Worm (Caenorhabditis elegans) whole organism, L4/young adult: Measurements from ENCODE around the gene C15B12.8.

Source experiments
- W03F9.2 ChIP-seq: fragments of 150-350 bp; optimal IDR thresholded peaks from 2 replicates; lab custom pipeline; 2014; ENCODE audit warnings: missing biosample characterization, missing genetic modification characterization
- dao-5 ChIP-seq: sonication (generic microtip); optimal IDR thresholded peaks from 2 replicates; lab custom pipeline; 2016; ENCODE audit warnings: missing genotype, missing genetic modification characterization, moderate library complexity, missing compliant biosample characterization
- him-1 ChIP-seq: sonication (generic microtip); optimal IDR thresholded peaks from 2 replicates; lab custom pipeline; 2016; ENCODE audit warnings: missing genotype, missing genetic modification reagents, missing genetic modification characterization, missing compliant biosample characterization

The C15B12.8 gene

DNA sequence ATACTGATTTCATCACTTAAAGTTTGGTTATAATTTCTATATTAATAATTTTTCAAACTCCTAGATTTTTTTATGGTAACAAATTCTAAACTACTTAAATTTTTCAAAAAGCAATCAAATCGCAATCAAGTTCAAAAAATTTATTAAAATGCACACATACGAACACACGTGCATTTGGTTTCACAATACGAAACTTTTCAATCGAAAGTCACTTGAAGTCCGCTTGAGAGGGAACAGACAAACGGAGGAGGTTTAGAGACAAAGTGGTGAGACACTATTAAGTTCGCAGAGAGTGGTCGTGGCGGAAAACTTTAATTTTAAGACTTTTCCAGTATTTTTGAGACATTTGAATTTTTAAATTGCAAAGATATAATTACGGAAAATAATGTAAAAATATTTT, 31.6 kb downstream of the C15B12.8 start, which contains the start of gene glr-8:
glr-8 (plus strand) TSS at position 319 of the 400 bp plus-strand sequence.
- TF ChIP-seq dao-5 (tag; lab: Kevin White, UChicago) (no peak), him-1 (tag; lab: Kevin White, UChicago) (no peak), W03F9.2 (tag; lab: Kevin White, UChicago) (no peak)

- no peak for TF ChIP-seq him-1 (tag; lab: Kevin White, UChicago)
- no peak for TF ChIP-seq dao-5 (tag; lab: Kevin White, UChicago)
- no peak for TF ChIP-seq W03F9.2 (tag; lab: Kevin White, UChicago)
Measured at ce11 chrX:6507734-6508133, 33.7 kb downstream of the C15B12.8 start.

- TF ChIP-seq dao-5 (tag; lab: Kevin White, UChicago), result no peak
- no peak for TF ChIP-seq him-1 (tag; lab: Kevin White, UChicago)
- TF ChIP-seq W03F9.2 (tag; lab: Kevin White, UChicago), result no peak
Measured at ce11 chrX:6509813-6510212, 35.7 kb downstream of the C15B12.8 start.

DNA sequence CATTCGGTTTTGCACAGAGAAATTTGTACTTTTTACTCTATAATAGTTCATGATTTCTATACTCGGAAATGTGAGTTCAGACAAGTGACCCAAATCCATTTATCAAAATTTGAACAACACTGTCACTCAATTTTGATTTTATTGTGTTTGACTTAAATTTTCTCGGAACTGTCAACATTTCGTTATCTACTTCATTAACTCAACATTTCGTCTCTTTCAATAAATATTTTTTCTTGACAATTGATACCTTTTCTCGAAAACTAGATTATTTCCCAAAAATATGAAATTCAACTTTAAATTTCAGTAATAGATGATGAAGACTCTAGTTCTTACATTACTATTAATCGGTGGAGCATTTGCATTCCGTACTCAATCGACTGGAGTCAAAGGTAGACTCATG, 36.6 kb downstream of the C15B12.8 start, which contains the start of gene ttr-36:
ttr-36 (plus strand) TSS at position 301 of the 400 bp plus-strand sequence.
- TF ChIP-seq him-1 (tag; lab: Kevin White, UChicago) (no peak), W03F9.2 (tag; lab: Kevin White, UChicago) (no peak), dao-5 (tag; lab: Kevin White, UChicago) (no peak)

DNA sequence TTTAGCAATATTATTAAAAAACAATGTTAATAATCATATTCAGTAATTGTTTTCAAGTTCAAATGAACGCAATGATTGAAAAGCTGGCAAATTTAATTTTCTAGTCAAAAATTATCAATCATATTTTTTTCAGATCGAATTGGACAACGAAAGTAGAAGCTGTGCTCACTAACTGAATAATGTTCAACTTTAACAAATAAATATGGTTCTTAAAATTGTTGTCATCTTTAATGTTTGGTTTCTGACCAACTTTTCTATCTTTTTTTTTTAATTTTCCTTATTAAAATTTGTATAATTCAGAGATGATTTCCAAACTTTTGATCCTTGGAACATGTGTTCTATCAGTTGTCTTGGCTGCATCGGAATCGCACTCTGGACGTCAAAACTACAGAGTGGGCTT, 37.9 kb downstream of the C15B12.8 start, which contains the start of gene ttr-35:
ttr-35 (plus strand) TSS at position 301 of the 400 bp plus-strand sequence.
- no peak for TF ChIP-seq him-1 (tag; lab: Kevin White, UChicago)
- no peak for TF ChIP-seq dao-5 (tag; lab: Kevin White, UChicago)

ce11 chrX:6514466-6514865, 40.4 kb downstream of the C15B12.8 start:
- TF ChIP-seq W03F9.2 (tag; lab: Kevin White, UChicago) (no peak), dao-5 (tag; lab: Kevin White, UChicago) (no peak), him-1 (tag; lab: Kevin White, UChicago) (no peak)

- TF ChIP-seq dao-5 (tag; lab: Kevin White, UChicago) (no peak), him-1 (tag; lab: Kevin White, UChicago) (no peak), W03F9.2 (tag; lab: Kevin White, UChicago) (no peak)
Measured at ce11 chrX:6515267-6515666, 41.2 kb downstream of the C15B12.8 start.

DNA sequence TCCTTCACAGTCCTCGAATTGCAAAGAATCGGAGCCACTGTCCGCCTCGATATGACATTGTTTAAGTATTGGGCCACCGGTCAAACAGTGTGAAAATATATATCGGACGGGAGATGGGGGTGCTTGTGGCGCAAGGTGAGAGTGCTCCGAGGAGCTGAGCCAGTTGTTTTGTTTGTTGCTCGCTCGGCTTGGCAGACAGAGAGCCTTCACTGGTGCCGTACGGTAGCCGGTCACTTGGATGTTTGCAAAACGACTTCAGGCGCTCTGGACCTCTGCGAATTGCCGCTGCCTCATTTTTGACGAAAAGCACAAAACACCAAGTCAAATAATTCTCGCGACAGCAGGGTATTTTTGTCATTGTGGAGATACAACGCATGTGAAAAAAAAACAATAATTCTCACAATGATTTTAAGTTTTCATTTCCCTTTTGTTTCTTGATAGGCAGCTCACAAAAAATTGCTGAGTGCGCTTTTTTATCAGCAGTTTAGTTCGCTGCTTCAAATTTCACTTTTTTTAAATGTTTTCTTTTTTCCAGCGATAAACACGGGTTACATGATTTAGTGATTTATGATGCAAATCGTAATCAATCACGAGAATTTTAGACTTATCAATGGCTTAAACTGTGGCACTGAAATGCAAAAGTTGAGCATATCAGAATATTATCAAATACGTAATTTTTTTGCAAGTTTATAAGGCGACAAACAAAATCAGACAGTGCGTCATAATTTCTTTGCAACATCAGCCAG, 43.1 kb downstream of the C15B12.8 start:
- no peak for TF ChIP-seq him-1 (tag; lab: Kevin White, UChicago)
- TF ChIP-seq dao-5 (tag; lab: Kevin White, UChicago), result no peak
- no peak for TF ChIP-seq W03F9.2 (tag; lab: Kevin White, UChicago)

DNA sequence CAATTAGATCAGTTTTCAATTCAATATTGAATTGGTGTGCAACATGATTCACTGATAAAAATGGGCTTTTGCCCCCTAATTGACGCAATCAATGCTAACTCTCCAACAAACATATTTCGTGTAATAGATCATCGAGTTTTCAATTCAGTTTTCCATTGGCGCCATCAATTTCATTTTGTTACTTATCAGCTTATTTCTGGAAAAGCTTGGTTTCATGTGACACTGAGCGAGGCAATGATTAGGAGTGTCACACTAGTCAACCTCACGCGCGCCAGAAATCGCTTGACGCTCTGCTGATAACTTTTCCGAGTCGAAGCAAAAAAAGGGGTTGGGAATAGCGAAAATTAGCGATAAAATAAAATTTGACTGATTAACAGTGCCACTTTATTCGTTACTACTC, 44.5 kb downstream of the C15B12.8 start, which contains the start of gene ets-4:
ets-4 (plus strand) TSS at position 347 of the 400 bp plus-strand sequence.
- TF ChIP-seq him-1 (tag; lab: Kevin White, UChicago) (no peak), dao-5 (tag; lab: Kevin White, UChicago) (no peak), W03F9.2 (tag; lab: Kevin White, UChicago) (no peak)

DNA sequence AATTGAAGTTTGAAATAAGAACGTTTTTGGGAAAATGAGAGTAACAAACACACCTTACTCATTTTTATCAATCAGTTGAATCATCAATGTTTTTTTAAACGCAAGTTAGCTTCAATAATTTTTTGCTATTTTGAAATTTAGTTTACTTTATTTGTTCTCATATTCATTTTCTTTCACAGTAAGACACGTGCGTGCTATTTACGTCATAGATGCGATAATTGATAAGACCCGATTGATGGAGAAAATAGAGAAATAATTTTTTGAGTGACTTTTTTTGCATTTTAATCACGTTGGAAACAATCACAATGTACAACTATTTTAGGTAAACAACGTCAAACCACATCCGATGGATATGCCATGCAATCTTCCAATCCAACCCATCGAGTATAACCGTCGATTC, 45.4 kb downstream of the C15B12.8 start:
- TF ChIP-seq dao-5 (tag; lab: Kevin White, UChicago), result no peak
- no peak for TF ChIP-seq W03F9.2 (tag; lab: Kevin White, UChicago)
- no peak for TF ChIP-seq him-1 (tag; lab: Kevin White, UChicago)

DNA sequence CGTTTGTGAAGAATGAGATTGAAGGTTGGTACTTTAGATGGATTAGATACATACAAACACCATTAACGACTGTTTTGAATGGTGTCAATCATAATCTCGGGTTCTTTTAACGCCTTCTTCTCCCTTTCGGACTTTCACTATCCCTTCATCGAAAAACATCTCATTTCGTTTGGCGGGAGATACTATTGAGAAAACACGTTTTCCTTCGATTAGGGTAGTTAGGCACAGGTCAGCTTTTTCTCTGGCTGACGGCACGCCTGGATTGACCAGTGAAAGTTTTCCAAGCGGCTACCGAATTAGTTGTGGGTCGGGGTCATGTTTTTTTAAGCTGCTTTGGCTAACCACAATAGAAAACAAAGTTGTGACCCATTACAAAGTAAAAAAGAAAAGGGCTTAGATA, 45.9 kb downstream of the C15B12.8 start:
- no peak for TF ChIP-seq dao-5 (tag; lab: Kevin White, UChicago)
- TF ChIP-seq him-1 (tag; lab: Kevin White, UChicago), result no peak
- no peak for TF ChIP-seq W03F9.2 (tag; lab: Kevin White, UChicago)

DNA sequence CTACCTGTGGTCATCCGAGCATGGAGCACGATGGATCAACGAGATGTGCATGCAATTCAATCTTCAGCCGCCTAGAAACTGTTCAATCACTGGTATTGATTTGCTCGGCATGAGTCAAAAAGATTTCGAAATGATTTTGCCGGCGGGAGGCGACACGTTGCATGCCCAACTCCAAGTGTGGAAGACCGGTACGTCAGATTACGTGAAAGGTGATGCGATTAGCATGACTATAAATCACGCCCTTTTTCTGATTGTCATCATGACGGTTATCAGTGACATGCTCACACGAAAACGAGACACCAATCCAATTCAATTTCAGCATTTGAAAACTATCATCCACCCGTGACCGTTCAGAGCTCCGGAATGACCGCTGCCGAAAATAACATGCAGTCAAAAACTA, 46.6 kb downstream of the C15B12.8 start:
- TF ChIP-seq dao-5 (tag; lab: Kevin White, UChicago) (no peak), him-1 (tag; lab: Kevin White, UChicago) (no peak), W03F9.2 (tag; lab: Kevin White, UChicago) (no peak)

DNA sequence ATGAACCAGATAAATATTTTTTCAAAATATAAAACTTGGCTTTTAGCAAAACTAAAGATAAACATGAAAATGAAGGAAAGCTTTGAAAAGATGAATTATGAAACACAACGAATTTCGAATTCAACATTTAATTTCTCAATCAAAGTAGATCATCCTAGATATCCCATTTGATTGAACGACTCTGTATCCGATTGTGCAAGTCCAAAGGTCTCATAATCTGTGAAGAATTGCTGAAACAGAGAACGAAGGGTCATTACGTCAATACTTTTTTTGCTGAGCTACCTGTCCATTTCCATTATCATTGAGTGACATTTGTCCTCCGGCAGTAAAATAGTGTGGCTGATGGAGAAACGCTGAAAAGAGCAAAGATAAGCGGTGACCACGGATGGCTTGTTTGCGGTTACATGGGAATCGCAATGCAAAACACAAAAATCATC, 48.6 kb downstream of the C15B12.8 start:
- TF ChIP-seq dao-5 (tag; lab: Kevin White, UChicago) (peak; percentile 44), him-1 (tag; lab: Kevin White, UChicago) (no peak)
